Fruit fly (Drosophila melanogaster): ENCODE data around the gene Ccp84Ae.
A peak's percentile ranks its signal among the peaks of the same experiment; 100 is the strongest.

The Ccp84Ae gene

DNA sequence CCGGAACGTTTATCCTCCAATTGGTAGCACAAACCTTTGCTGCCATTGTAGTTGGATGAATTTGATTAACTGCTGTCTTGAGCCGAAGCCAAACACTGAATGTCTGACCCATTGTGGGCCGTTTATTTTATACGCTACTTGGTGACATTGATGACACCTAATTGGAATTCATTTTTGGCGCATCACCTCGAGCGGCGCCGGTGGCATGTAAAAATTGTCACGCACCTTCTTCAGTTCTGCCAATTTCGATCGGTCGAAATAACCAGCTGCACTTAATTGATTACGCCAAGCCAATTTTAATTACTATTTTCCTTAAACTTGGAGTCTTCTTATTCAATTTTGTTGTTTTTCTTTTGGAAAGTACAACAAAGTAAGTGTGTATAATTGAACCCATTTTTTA lies at the start of gene Ccp84Ae:
Gene Ccp84Ae, minus strand, starts transcription at position 101 of the 400 bp plus-strand sequence.
- TF ChIP-seq dan (GFP tag; IDR thresholded peaks at IDR 0.05), result no peak
- no peak for TF ChIP-seq CG11696 (GFP tag; IDR thresholded peaks at IDR 0.05)
- no peak for TF ChIP-seq hkb (optimal IDR thresholded peaks at IDR 0.05)
- no peak for TF ChIP-seq hkb (GFP tag; IDR thresholded peaks at IDR 0.05)
- no peak for TF ChIP-seq rib (GFP tag; IDR thresholded peaks at IDR 0.05)
- TF ChIP-seq Neu2 (GFP tag; optimal IDR thresholded peaks at IDR 0.05; ENCODE audit: borderline replicate concordance), result no peak

dm6 chr3R:6735722-6736121 lies 44.2 kb upstream of the Ccp84Ae start:
- TF ChIP-seq inv (GFP tag; IDR thresholded peaks at IDR 0.05; ENCODE audit: partially characterized antibody), result no peak
- no peak for TF ChIP-seq NC2β (GFP tag; optimal IDR thresholded peaks at IDR 0.05)
- no peak for TF ChIP-seq phol (tag; optimal IDR thresholded peaks at IDR 0.05)
- TF ChIP-seq CG6854 (GFP tag; optimal IDR thresholded peaks at IDR 0.05), result no peak
- no peak for TF ChIP-seq pnt (GFP tag; optimal IDR thresholded peaks at IDR 0.05)
- TF ChIP-seq Mes4 (GFP tag; optimal IDR thresholded peaks at IDR 0.05), result no peak
- TF ChIP-seq CG12659 (GFP tag; optimal IDR thresholded peaks at IDR 0.05), result no peak
- TF ChIP-seq CG2199 (GFP tag; IDR thresholded peaks at IDR 0.05), result 0 out of 3 replicates have a peak, but pooled peaks have one; percentile 60
- TF ChIP-seq Hmr (GFP tag; optimal IDR thresholded peaks at IDR 0.05), result no peak
- peak; percentile 23 for TF ChIP-seq D (optimal IDR thresholded peaks at IDR 0.05)
- no peak for TF ChIP-seq D (GFP tag; optimal IDR thresholded peaks at IDR 0.05)
- no peak for TF ChIP-seq Hsf (GFP tag; optimal IDR thresholded peaks at IDR 0.05)
- no peak for TF ChIP-seq nau (GFP tag; optimal IDR thresholded peaks at IDR 0.05)
- no peak for TF ChIP-seq CG18764 (GFP tag; optimal IDR thresholded peaks at IDR 0.05)
- TF ChIP-seq onecut (GFP tag; IDR thresholded peaks at IDR 0.05), result no peak
- TF ChIP-seq Hr78 (GFP tag; optimal IDR thresholded peaks at IDR 0.05), result no peak
- TF ChIP-seq chif (GFP tag; optimal IDR thresholded peaks at IDR 0.05), result no peak
- TF ChIP-seq CG6683 (GFP tag; optimal IDR thresholded peaks at IDR 0.05), result no peak
- peak; percentile 77 for TF ChIP-seq zen (tag; optimal IDR thresholded peaks at IDR 0.05)
- no peak for TF ChIP-seq HLH4C (GFP tag; IDR thresholded peaks at IDR 0.05; ENCODE audit: partially characterized antibody)
- no peak for TF ChIP-seq CG10979 (tag; optimal IDR thresholded peaks at IDR 0.05)
- no peak for TF ChIP-seq CG16813 (GFP tag; IDR thresholded peaks at IDR 0.05; ENCODE audit: partially characterized antibody)
- no peak for TF ChIP-seq ssp (GFP tag; IDR thresholded peaks at IDR 0.05)
- TF ChIP-seq ken (GFP tag; IDR thresholded peaks at IDR 0.05), result no peak
- no peak for TF ChIP-seq CG3838 (GFP tag; optimal IDR thresholded peaks at IDR 0.05)
- TF ChIP-seq pho (GFP tag; optimal IDR thresholded peaks at IDR 0.05), result no peak
- TF ChIP-seq CG10462 (GFP tag; optimal IDR thresholded peaks at IDR 0.05), result no peak
- no peak for TF ChIP-seq bbx (GFP tag; IDR thresholded peaks at IDR 0.05; ENCODE audit: partially characterized antibody)
- TF ChIP-seq cad (GFP tag; optimal IDR thresholded peaks at IDR 0.05), result peak; percentile 54
- TF ChIP-seq ac (GFP tag; optimal IDR thresholded peaks at IDR 0.05), result no peak
- TF ChIP-seq bowl (GFP tag; IDR thresholded peaks at IDR 0.05), result no peak
- TF ChIP-seq CG4282 (GFP tag; optimal IDR thresholded peaks at IDR 0.05), result no peak
- TF ChIP-seq CG4424 (GFP tag; optimal IDR thresholded peaks at IDR 0.05), result no peak
- no peak for TF ChIP-seq pan (optimal IDR thresholded peaks at IDR 0.05)
- no peak for TF ChIP-seq pan (GFP tag; optimal IDR thresholded peaks at IDR 0.05 in 1 of 2, IDR thresholded peaks at IDR 0.05 in 1 of 2)
- no peak for TF ChIP-seq bigmax (GFP tag; optimal IDR thresholded peaks at IDR 0.05)
- TF ChIP-seq ap (GFP tag; IDR thresholded peaks at IDR 0.05), result no peak
- no peak for TF ChIP-seq CG1529 (GFP tag; optimal IDR thresholded peaks at IDR 0.05)
- no peak for TF ChIP-seq dmrt11E (tag; optimal IDR thresholded peaks at IDR 0.05)
- TF ChIP-seq ro (GFP tag; IDR thresholded peaks at IDR 0.05), result no peak
- TF ChIP-seq tna (GFP tag; IDR thresholded peaks at IDR 0.05; ENCODE audit: partially characterized antibody), result no peak
- TF ChIP-seq nerfin-1 (tag; optimal IDR thresholded peaks at IDR 0.05), result peak; percentile 19
- no peak for TF ChIP-seq prd (optimal IDR thresholded peaks at IDR 0.05)
- TF ChIP-seq prd (GFP tag; IDR thresholded peaks at IDR 0.05), result 0 out of 3 replicates have a peak, but pooled peaks have one; percentile 10
- no peak for TF ChIP-seq Scr (GFP tag; IDR thresholded peaks at IDR 0.05; ENCODE audit: partially characterized antibody)
